Worm (Caenorhabditis elegans) whole organism, L4/young adult: Measurements from ENCODE around the gene fbxc-29.

Experiments
- W03F9.2 ChIP-seq: fragments of 150-350 bp; optimal IDR thresholded peaks from 2 replicates; lab custom pipeline; 2014; ENCODE audit warnings: missing biosample characterization, missing genetic modification characterization
- dao-5 ChIP-seq: sonication (generic microtip); optimal IDR thresholded peaks from 2 replicates; lab custom pipeline; 2016; ENCODE audit warnings: missing genotype, missing genetic modification characterization, moderate library complexity, missing compliant biosample characterization
- him-1 ChIP-seq: sonication (generic microtip); optimal IDR thresholded peaks from 2 replicates; lab custom pipeline; 2016; ENCODE audit warnings: missing genotype, missing genetic modification reagents, missing genetic modification characterization, missing compliant biosample characterization

ce11 chrII:948091-948490 is 32.2 kb downstream of the fbxc-29 start, which contains the start of gene fbxc-32:
- no peak for TF ChIP-seq dao-5
- no peak for TF ChIP-seq W03F9.2 (tag; lab: Kevin White, UChicago)
- no peak for TF ChIP-seq him-1 (tag; lab: Kevin White, UChicago)
